Worm (Caenorhabditis elegans) whole organism, young adult: ENCODE data around the gene pigm-1.

ENCODE experiments used
- B0019.2 ChIP-seq: fragments of 200-800 bp; sonication (Bioruptor generic); conservative IDR thresholded peaks from 2 replicates; pipeline ENCODE4 v1.3.6; 2022; ENCODE audit warnings: missing genetic modification reagents, missing genetic modification characterization, missing compliant biosample characterization
- B0035.1 ChIP-seq: sonication (generic microtip); optimal IDR thresholded peaks from 2 replicates; lab custom pipeline; 2016; ENCODE audit warnings: missing genetic modification characterization, mild to moderate bottlenecking, missing compliant biosample characterization, missing genotype, missing genetic modification reagents
- C06A6.2 ChIP-seq: fragments of 200-800 bp; sonication (Bioruptor generic); conservative IDR thresholded peaks from 2 replicates; pipeline ENCODE4 v1.3.6; 2022; ENCODE audit warnings: missing genetic modification characterization, missing compliant biosample characterization
- D2030.7 ChIP-seq: fragments of 200-800 bp; sonication (Bioruptor generic); IDR thresholded peaks from 2 replicates; pipeline ENCODE4 v1.3.6; 2022; ENCODE audit warnings: missing genetic modification reagents, missing genetic modification characterization, missing compliant biosample characterization
- F37B4.10 ChIP-seq: fragments of 200-800 bp; sonication (Bioruptor generic); IDR thresholded peaks from 2 replicates; pipeline ENCODE4 v1.3.6; 2022; ENCODE audit warnings: missing genetic modification characterization, missing compliant biosample characterization
- F39B2.1 ChIP-seq: fragments of 200-800 bp; sonication (Bioruptor generic); IDR thresholded peaks from 2 replicates; pipeline ENCODE4 v1.3.6; 2022; ENCODE audit warnings: missing genetic modification reagents, missing genetic modification characterization, missing compliant biosample characterization
- F49E8.2 ChIP-seq: sonication (generic microtip); optimal IDR thresholded peaks from 3 replicates; lab custom pipeline; 2017; ENCODE audit warnings: missing genetic modification characterization, mild to moderate bottlenecking, missing compliant biosample characterization, antibody characterized with exemption, moderate library complexity; ENCODE audit not compliant: insufficient read depth
- F57A8.1 ChIP-seq: fragments of 200-800 bp; sonication (Bioruptor generic); optimal IDR thresholded peaks from 2 replicates; lab custom pipeline; 2018; ENCODE audit warnings: mild to moderate bottlenecking, missing genetic modification characterization, moderate library complexity, missing compliant biosample characterization
- K12H6.12 ChIP-seq: fragments of 200-800 bp; sonication (Bioruptor generic); optimal IDR thresholded peaks from 2 replicates; lab custom pipeline; 2018; ENCODE audit warnings: mild to moderate bottlenecking, missing genetic modification characterization, missing compliant biosample characterization
- T26A5.8 ChIP-seq: sonication (generic microtip); optimal IDR thresholded peaks from 2 replicates; lab custom pipeline; 2016; ENCODE audit warnings: missing genetic modification characterization, missing compliant biosample characterization
- Y56A3A.18 ChIP-seq: fragments of 200-800 bp; sonication (Bioruptor generic); IDR thresholded peaks from 2 replicates; pipeline ENCODE4 v1.3.6; 2022; ENCODE audit warnings: missing genetic modification reagents, missing genetic modification characterization, missing compliant biosample characterization
- ZK185.1 ChIP-seq: sonication (generic microtip); optimal IDR thresholded peaks from 2 replicates; lab custom pipeline; 2016; ENCODE audit warnings: mild to moderate bottlenecking, missing genetic modification characterization, missing compliant biosample characterization; ENCODE audit not compliant: poor library complexity, severe bottlenecking
- ama-1 ChIP-seq, 3 experiments: fragments of 150-350 bp in 1 of 3; sonication (generic microtip) in 2 of 3; optimal IDR thresholded peaks; 2 replicates each; lab custom pipeline; 2014 to 2018; ENCODE audit warnings: missing biosample characterization in 2 of 3, missing genetic modification characterization in 2 of 3, missing genetic modification reagents in 2 of 3
- cebp-1 ChIP-seq, 2 experiments: fragments of 200-800 bp in 1 of 2; sonication (Bioruptor generic) in 1 of 2; sonication (generic microtip) in 1 of 2; IDR thresholded peaks in 1 of 2; optimal IDR thresholded peaks in 1 of 2; 2 replicates each; pipeline versions ENCODE4 v1.3.6 to Lab custom; 2017 to 2022; ENCODE audit warnings: missing compliant biosample characterization in 2 of 2, missing genetic modification characterization in 2 of 2, mild to moderate bottlenecking in 1 of 2, missing genetic modification reagents in 1 of 2, moderate library complexity in 1 of 2
- ceh-27 ChIP-seq: fragments of 200-800 bp; sonication (Bioruptor generic); optimal IDR thresholded peaks from 2 replicates; lab custom pipeline; 2018; ENCODE audit warnings: mild to moderate bottlenecking, missing genetic modification characterization, moderate library complexity, missing compliant biosample characterization
- ceh-58 ChIP-seq: fragments of 200-800 bp; sonication (Bioruptor generic); IDR thresholded peaks from 2 replicates; pipeline ENCODE4 v1.3.6; 2022; ENCODE audit warnings: missing genetic modification characterization, missing compliant biosample characterization
- dpff-1 ChIP-seq: sonication (generic microtip); optimal IDR thresholded peaks from 2 replicates; lab custom pipeline; 2017; ENCODE audit warnings: mild to moderate bottlenecking, missing genetic modification characterization, missing compliant biosample characterization
- egl-44 ChIP-seq: fragments of 200-800 bp; sonication (Bioruptor generic); IDR thresholded peaks from 2 replicates; pipeline ENCODE4 v1.3.6; 2022; ENCODE audit warnings: missing genetic modification reagents, missing genetic modification characterization, missing compliant biosample characterization
- hlh-12 ChIP-seq: sonication (generic microtip); optimal IDR thresholded peaks from 2 replicates; lab custom pipeline; 2016; ENCODE audit warnings: missing genetic modification characterization, missing compliant biosample characterization
- hlh-26 ChIP-seq: fragments of 200-800 bp; sonication (Bioruptor generic); conservative IDR thresholded peaks from 2 replicates; pipeline ENCODE4 v1.3.6; 2022; ENCODE audit warnings: missing genetic modification reagents, missing genetic modification characterization, missing compliant biosample characterization
- hmg-1.2 ChIP-seq: fragments of 200-800 bp; sonication (Bioruptor generic); IDR thresholded peaks from 2 replicates; pipeline ENCODE4 v1.3.6; 2022; ENCODE audit warnings: missing genetic modification reagents, missing genetic modification characterization, missing compliant biosample characterization
- hsf-1 ChIP-seq: fragments of 200-800 bp; sonication (Bioruptor generic); IDR thresholded peaks from 2 replicates; pipeline ENCODE4 v1.3.6; 2022; ENCODE audit warnings: missing genetic modification reagents, missing genetic modification characterization, missing compliant biosample characterization
- lir-1 ChIP-seq: fragments of 200-800 bp; sonication (Bioruptor generic); conservative IDR thresholded peaks from 2 replicates; pipeline ENCODE4 v1.3.6; 2022; ENCODE audit warnings: missing genetic modification reagents, missing genetic modification characterization, missing compliant biosample characterization
- lsl-1 ChIP-seq: fragments of 200-800 bp; sonication (Bioruptor generic); optimal IDR thresholded peaks from 2 replicates; lab custom pipeline; 2018; ENCODE audit warnings: mild to moderate bottlenecking, missing genetic modification characterization, moderate library complexity, missing compliant biosample characterization
- madf-6 ChIP-seq: fragments of 200-800 bp; sonication (Bioruptor generic); IDR thresholded peaks from 2 replicates; pipeline ENCODE4 v1.3.6; 2022; ENCODE audit warnings: missing genetic modification reagents, missing genetic modification characterization, missing compliant biosample characterization
- nfya-1 ChIP-seq: sonication (generic microtip); optimal IDR thresholded peaks from 2 replicates; lab custom pipeline; 2017; ENCODE audit warnings: antibody characterized with exemption, missing compliant biosample characterization, missing genetic modification characterization, borderline replicate concordance; ENCODE audit not compliant: insufficient read depth
- nfya-2 ChIP-seq: fragments of 200-800 bp; sonication (Bioruptor generic); IDR thresholded peaks from 2 replicates; pipeline ENCODE4 v1.3.6; 2022; ENCODE audit warnings: missing genetic modification reagents, missing genetic modification characterization, missing compliant biosample characterization
- nfyb-1 ChIP-seq: fragments of 200-800 bp; sonication (Bioruptor generic); IDR thresholded peaks from 2 replicates; pipeline ENCODE4 v1.3.6; 2022; ENCODE audit warnings: missing genetic modification reagents, missing genetic modification characterization, missing compliant biosample characterization
- nhr-179 ChIP-seq: sonication (generic microtip); optimal IDR thresholded peaks from 2 replicates; lab custom pipeline; 2016; ENCODE audit warnings: mild to moderate bottlenecking, missing genetic modification characterization, missing compliant biosample characterization
- nhr-80 ChIP-seq: sonication (generic microtip); optimal IDR thresholded peaks from 2 replicates; lab custom pipeline; 2016; ENCODE audit warnings: missing genetic modification characterization, missing compliant biosample characterization
- pbrm-1 ChIP-seq: fragments of 200-800 bp; sonication (Bioruptor generic); IDR thresholded peaks from 2 replicates; pipeline ENCODE4 v1.3.6; 2022; ENCODE audit warnings: missing genetic modification reagents, missing genetic modification characterization, missing compliant biosample characterization
- repo-1 ChIP-seq: sonication (generic microtip); optimal IDR thresholded peaks from 2 replicates; lab custom pipeline; 2017; ENCODE audit warnings: mild to moderate bottlenecking, missing genetic modification characterization, missing compliant biosample characterization
- snpc-1.3 ChIP-seq: sonication (generic microtip); optimal IDR thresholded peaks from 2 replicates; lab custom pipeline; 2017; ENCODE audit warnings: missing genetic modification characterization, mild to moderate bottlenecking, missing compliant biosample characterization, antibody characterized with exemption, moderate library complexity, missing genotype, missing genetic modification reagents; ENCODE audit not compliant: insufficient read depth
- snpc-3.4 ChIP-seq: sonication (generic microtip); optimal IDR thresholded peaks from 2 replicates; lab custom pipeline; 2017; ENCODE audit warnings: missing genetic modification characterization, mild to moderate bottlenecking, missing compliant biosample characterization, antibody characterized with exemption, moderate library complexity, missing genotype, missing genetic modification reagents
- tbp1 ChIP-seq: fragments of 200-800 bp; sonication (Bioruptor generic); optimal IDR thresholded peaks from 2 replicates; lab custom pipeline; 2018; ENCODE audit warnings: mild to moderate bottlenecking, missing genetic modification characterization, missing compliant biosample characterization
- zim-3 ChIP-seq: sonication (generic microtip); optimal IDR thresholded peaks from 2 replicates; lab custom pipeline; 2017; ENCODE audit warnings: mild to moderate bottlenecking, missing genetic modification characterization, moderate library complexity, missing compliant biosample characterization
- ztf-22 ChIP-seq: fragments of 200-800 bp; sonication (Bioruptor generic); optimal IDR thresholded peaks from 2 replicates; lab custom pipeline; 2018; ENCODE audit warnings: mild to moderate bottlenecking, missing genetic modification characterization, moderate library complexity, missing compliant biosample characterization
- ztf-6 ChIP-seq: fragments of 200-800 bp; sonication (Bioruptor generic); IDR thresholded peaks from 2 replicates; pipeline ENCODE4 v1.3.6; 2022; ENCODE audit warnings: missing genetic modification reagents, missing genetic modification characterization, missing compliant biosample characterization

Gene pigm-1

DNA sequence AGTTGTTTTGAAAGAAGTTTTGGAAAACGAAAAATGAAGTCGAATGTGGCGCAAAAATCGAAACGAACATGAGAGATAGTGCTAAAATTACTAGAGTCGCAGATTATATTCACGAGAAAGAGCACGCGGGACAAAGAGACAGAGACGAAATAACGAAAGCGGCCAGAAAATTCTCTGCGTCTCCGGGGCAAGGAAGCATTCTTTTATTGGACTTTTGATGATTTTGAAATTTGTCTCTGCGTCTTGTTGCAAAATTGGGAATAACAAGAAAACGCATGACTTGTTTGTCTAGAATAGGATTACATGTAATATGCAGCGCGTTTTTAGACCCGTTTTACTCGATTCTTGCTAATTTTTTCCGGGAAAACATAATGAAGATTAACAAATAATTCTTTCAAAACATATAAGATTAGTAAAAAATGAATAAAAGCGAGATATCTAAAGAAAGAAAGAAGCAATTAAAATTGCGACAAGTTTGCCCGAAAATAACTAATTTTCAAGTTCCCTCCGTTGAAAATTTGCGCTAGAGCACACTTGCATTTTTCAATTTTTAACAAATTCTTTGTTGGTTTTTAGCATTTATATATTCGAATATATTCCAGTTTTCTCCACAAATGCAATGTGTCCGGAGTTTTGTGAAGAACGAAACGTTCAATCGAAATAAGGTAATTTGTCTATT lies at the start of gene pigm-1, which contains the start of gene B0491.6 (continued):
- TF ChIP-seq T26A5.8 (tag; lab: Kevin White, UChicago) (no peak), F37B4.10 (GFP tag; lab: Robert Waterston, UW) (no peak), nhr-80 (tag; lab: Kevin White, UChicago) (peak; percentile 42), K12H6.12 (peak; percentile 70), nhr-179 (tag; lab: Kevin White, UChicago) (no peak), ceh-27 (GFP tag; lab: Kevin White, UChicago) (peak; percentile 16), ZK185.1 (tag; lab: Kevin White, UChicago) (peak; percentile 22), nfya-1 (no peak), hmg-1.2 (peak; percentile 94), F49E8.2 (no peak), D2030.7 (GFP tag; lab: Robert Waterston, UW) (no peak), ama-1 (optimal IDR thresholded peaks at IDR 0.05; lab: Kevin White, UChicago) (no peak), ama-1 (GFP tag; optimal IDR thresholded peaks at IDR 0.05; lab: Kevin White, UChicago) (no peak), dpff-1 (tag; lab: Kevin White, UChicago) (no peak), ztf-6 (GFP tag; lab: Robert Waterston, UW) (no peak), madf-6 (GFP tag; lab: Robert Waterston, UW) (peak; percentile 12; the same call in 1 of the 2 replicates), lir-1 (GFP tag; lab: Robert Waterston, UW) (0 out of 2 replicates have a peak, but pooled peaks have one; percentile 10), F57A8.1 (no peak), repo-1 (tag; lab: Kevin White, UChicago) (no peak), B0019.2 (no peak), Y56A3A.18 (GFP tag; lab: Robert Waterston, UW) (no peak), hlh-26 (no peak), ztf-22 (GFP tag; lab: Kevin White, UChicago) (no peak), B0035.1 (tag; lab: Kevin White, UChicago) (no peak), zim-3 (tag; lab: Kevin White, UChicago) (no peak), egl-44 (GFP tag; lab: Robert Waterston, UW) (0 out of 2 replicates have a peak, but pooled peaks have one; percentile 15), C06A6.2 (no peak), nfyb-1 (GFP tag; lab: Robert Waterston, UW) (no peak), tbp1 (peak; percentile 30), ceh-58 (GFP tag; lab: Robert Waterston, UW) (no peak)

ce11 chrII:11301059-11301458 lies 47.2 kb upstream of the pigm-1 start, which contains the start of gene raga-1:
Gene raga-1 (plus strand): TSS chrII:11301359.
- TF ChIP-seq nfya-2: no peak
- TF ChIP-seq pbrm-1: 0 out of 2 replicates have a peak, but pooled peaks have one; percentile 37
- no peak for TF ChIP-seq cebp-1 (GFP tag; IDR thresholded peaks at IDR 0.05; lab: Robert Waterston, UW)
- peak; percentile 15 for TF ChIP-seq cebp-1 (tag; optimal IDR thresholded peaks at IDR 0.05; lab: Kevin White, UChicago)
- peak; percentile 0 for TF ChIP-seq snpc-3.4

DNA sequence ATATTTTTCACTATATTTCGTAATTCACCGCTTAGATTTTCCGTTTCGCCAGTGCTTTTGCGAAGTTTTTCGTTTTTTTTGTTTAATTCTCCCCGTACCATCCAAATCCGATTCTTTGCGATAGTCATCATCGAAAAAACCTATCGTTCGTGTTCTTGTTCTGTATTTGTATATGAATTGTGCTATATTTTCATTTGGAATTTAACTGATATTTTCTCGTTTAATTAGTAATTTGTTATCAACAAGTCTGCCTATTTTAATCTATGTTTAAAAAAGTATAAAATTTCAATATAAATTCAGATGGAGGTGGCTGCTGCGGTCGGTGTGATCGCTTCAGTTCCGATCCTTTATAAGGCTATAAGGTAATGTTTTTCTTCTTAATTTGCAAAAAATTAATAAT lies 45.7 kb upstream of the pigm-1 start, which contains the start of gene samp-1:
Gene samp-1, plus strand, starts transcription at position 301 of the 400 bp plus-strand sequence.
- TF ChIP-seq F39B2.1 (GFP tag; lab: Robert Waterston, UW) (no peak), lsl-1 (GFP tag; lab: Kevin White, UChicago) (no peak), snpc-3.4 (no peak), hlh-12 (no peak), hsf-1 (no peak), snpc-1.3 (tag; lab: Kevin White, UChicago) (peak; percentile 9), madf-6 (GFP tag; lab: Robert Waterston, UW) (peak; percentile 42; the same call in 1 of the 2 replicates)
- TF ChIP-seq, all 124 proteins: peak for 2
